Worm (Caenorhabditis elegans) whole organism, early embryonic: ENCODE measurements around the gene F10A3.11.

ENCODE experiments used
- ama-1 ChIP-seq: fragments of 150-350 bp; optimal IDR thresholded peaks from 2 replicates; lab custom pipeline; 2014
- ceh-13 ChIP-seq: fragments of 200-800 bp; sonication (Bioruptor generic); optimal IDR thresholded peaks from 2 replicates; lab custom pipeline; 2018; ENCODE audit warnings: mild to moderate bottlenecking, missing genetic modification characterization, missing compliant biosample characterization
- flt-1 ChIP-seq: fragments of 200-800 bp; sonication (Bioruptor generic); IDR thresholded peaks from 2 replicates; pipeline ENCODE4 v1.3.6; 2022; ENCODE audit warnings: missing genetic modification characterization, missing compliant biosample characterization
- hmbx-1 ChIP-seq: sonication (generic microtip); optimal IDR thresholded peaks from 2 replicates; lab custom pipeline; 2016; ENCODE audit warnings: mild to moderate bottlenecking, missing genetic modification characterization, missing compliant biosample characterization
- hnd-1 ChIP-seq: sonication (generic microtip); optimal IDR thresholded peaks from 2 replicates; lab custom pipeline; 2016; ENCODE audit warnings: missing genetic modification characterization, missing compliant biosample characterization
- pes-1 ChIP-seq: fragments of 200-800 bp; sonication (Bioruptor generic); IDR thresholded peaks from 2 replicates; pipeline ENCODE4 v1.3.6; 2022; ENCODE audit warnings: missing genetic modification reagents, missing genetic modification characterization, missing compliant biosample characterization
- scrt-1 ChIP-seq: fragments of 200-800 bp; sonication (Bioruptor generic); IDR thresholded peaks from 2 replicates; pipeline ENCODE4 v1.3.6; 2022; ENCODE audit warnings: missing genetic modification characterization, missing compliant biosample characterization
- tbx-11 ChIP-seq: fragments of 200-800 bp; sonication (Bioruptor generic); IDR thresholded peaks from 2 replicates; pipeline ENCODE4 v1.3.6; 2022; ENCODE audit warnings: missing genetic modification characterization, missing compliant biosample characterization
- tra-4 ChIP-seq: sonication (generic microtip); optimal IDR thresholded peaks from 2 replicates; lab custom pipeline; 2017; ENCODE audit warnings: missing genetic modification characterization, missing compliant biosample characterization

ce11 chrV:16213323-16213722, 50.8 kb downstream of the F10A3.11 start:
- TF ChIP-seq ama-1 (lab: Kevin White, UChicago) (no peak), hmbx-1 (tag; lab: Kevin White, UChicago) (no peak), pes-1 (GFP tag; lab: Robert Waterston, UW) (no peak), ceh-13 (GFP tag; lab: Kevin White, UChicago) (no peak), scrt-1 (GFP tag; lab: Robert Waterston, UW) (no peak), tbx-11 (no peak), flt-1 (GFP tag; lab: Robert Waterston, UW) (no peak), tra-4 (no peak), hnd-1 (no peak)
